Worm (Caenorhabditis elegans) whole organism, L4 larva: ENCODE measurements around the gene Y51A2D.13.

Experiments
- D1046.2 ChIP-seq: fragments of 200-800 bp; sonication (Bioruptor generic); IDR thresholded peaks from 2 replicates; pipeline ENCODE4 v1.3.6; 2022; ENCODE audit warnings: missing genetic modification characterization, missing compliant biosample characterization
- F26F4.8 ChIP-seq: fragments of 200-800 bp; sonication (Bioruptor generic); conservative IDR thresholded peaks from 2 replicates; pipeline ENCODE4 v1.3.6; 2022; ENCODE audit warnings: missing genetic modification characterization, missing compliant biosample characterization
- F37D6.2 ChIP-seq: sonication (generic microtip); optimal IDR thresholded peaks from 2 replicates; lab custom pipeline; 2016; ENCODE audit warnings: mild to moderate bottlenecking, missing genetic modification characterization, missing compliant biosample characterization
- F44E2.7 ChIP-seq: fragments of 200-800 bp; sonication (Bioruptor generic); IDR thresholded peaks from 2 replicates; pipeline ENCODE4 v2.1.2; 2022; ENCODE audit warnings: missing genetic modification characterization, missing compliant biosample characterization
- F49E8.2 ChIP-seq: sonication (generic microtip); optimal IDR thresholded peaks from 2 replicates; lab custom pipeline; 2016; ENCODE audit warnings: missing compliant biosample characterization, mild to moderate bottlenecking, missing genetic modification characterization, borderline replicate concordance
- T20F7.1 ChIP-seq: fragments of 200-800 bp; sonication (Bioruptor generic); optimal IDR thresholded peaks from 2 replicates; lab custom pipeline; 2018; ENCODE audit warnings: mild to moderate bottlenecking, missing genetic modification characterization, missing compliant biosample characterization
- Y75B8A.6 ChIP-seq: fragments of 200-800 bp; sonication (Bioruptor generic); IDR thresholded peaks from 2 replicates; pipeline ENCODE4 v1.3.6; 2022; ENCODE audit warnings: missing genetic modification reagents, missing genetic modification characterization, missing compliant biosample characterization
- ZK337.2 ChIP-seq: fragments of 200-800 bp; sonication (Bioruptor generic); IDR thresholded peaks from 2 replicates; pipeline ENCODE4 v1.3.6; 2022; ENCODE audit warnings: missing genetic modification reagents, missing genetic modification characterization, missing compliant biosample characterization
- ama-1 ChIP-seq: fragments of 150-350 bp; optimal IDR thresholded peaks from 2 replicates; lab custom pipeline; 2014; ENCODE audit warnings: inconsistent platforms, mixed read lengths
- ceh-20 ChIP-seq: fragments of 200-800 bp; sonication (Bioruptor generic); IDR thresholded peaks from 2 replicates; pipeline ENCODE4 v1.3.6; 2022; ENCODE audit warnings: missing genetic modification reagents, missing genetic modification characterization, missing compliant biosample characterization
- ceh-28 ChIP-seq: fragments of 150-350 bp; optimal IDR thresholded peaks from 2 replicates; lab custom pipeline; 2014; ENCODE audit warnings: missing biosample characterization, missing genetic modification reagents, missing genetic modification characterization
- ceh-62 ChIP-seq: sonication (generic microtip); optimal IDR thresholded peaks from 2 replicates; lab custom pipeline; 2017; ENCODE audit warnings: missing biosample characterization, missing genetic modification characterization
- daf-12 ChIP-seq: fragments of 150-350 bp; optimal IDR thresholded peaks from 2 replicates; lab custom pipeline; 2014; ENCODE audit warnings: missing biosample characterization, missing genetic modification reagents, missing genetic modification characterization
- daf-16 ChIP-seq, 3 experiments: sonication (generic microtip); optimal IDR thresholded peaks; 2 replicates each; lab custom pipeline; 2016 to 2017; ENCODE audit warnings: missing genetic modification characterization in 3 of 3, missing genetic modification reagents in 3 of 3, mild to moderate bottlenecking in 2 of 3, missing compliant biosample characterization in 2 of 3, missing biosample characterization in 1 of 3, moderate library complexity in 1 of 3
- dmd-6 ChIP-seq: fragments of 200-800 bp; sonication (Bioruptor generic); IDR thresholded peaks from 2 replicates; pipeline ENCODE4 v1.3.6; 2022; ENCODE audit warnings: missing genetic modification reagents, missing genetic modification characterization, missing compliant biosample characterization
- duxl-1 ChIP-seq: sonication (generic microtip); optimal IDR thresholded peaks from 2 replicates; lab custom pipeline; 2016; ENCODE audit warnings: mild to moderate bottlenecking, missing genetic modification characterization, moderate library complexity, missing compliant biosample characterization; ENCODE audit not compliant: poor library complexity
- dve-1 ChIP-seq: sonication (generic microtip); optimal IDR thresholded peaks from 2 replicates; lab custom pipeline; 2017; ENCODE audit warnings: antibody characterized with exemption, mild to moderate bottlenecking, missing genetic modification characterization, missing compliant biosample characterization; ENCODE audit not compliant: insufficient read depth
- fkh-10 ChIP-seq: fragments of 150-350 bp; optimal IDR thresholded peaks from 2 replicates; lab custom pipeline; 2014; ENCODE audit warnings: missing biosample characterization, missing genetic modification reagents, missing genetic modification characterization
- fos-1 ChIP-seq: fragments of 150-350 bp; optimal IDR thresholded peaks from 2 replicates; lab custom pipeline; 2014; ENCODE audit warnings: missing biosample characterization, missing genetic modification characterization
- hif-1 ChIP-seq, 2 experiments: sonication (generic microtip); optimal IDR thresholded peaks; 2 replicates each; lab custom pipeline; 2016 to 2017; ENCODE audit warnings: missing compliant biosample characterization in 2 of 2, missing genetic modification characterization in 2 of 2, missing genetic modification reagents in 2 of 2, missing genotype in 2 of 2, mild to moderate bottlenecking in 1 of 2
- hlh-11 ChIP-seq: fragments of 200-800 bp; sonication (Bioruptor generic); optimal IDR thresholded peaks from 2 replicates; lab custom pipeline; 2018; ENCODE audit warnings: mild to moderate bottlenecking, missing genetic modification characterization, missing compliant biosample characterization
- hlh-30 ChIP-seq: sonication (generic microtip); optimal IDR thresholded peaks from 2 replicates; lab custom pipeline; 2017; ENCODE audit warnings: antibody characterized with exemption, mild to moderate bottlenecking, missing genetic modification characterization, missing compliant biosample characterization; ENCODE audit not compliant: insufficient read depth
- hmg-1.1 ChIP-seq: fragments of 200-800 bp; sonication (Bioruptor generic); IDR thresholded peaks from 2 replicates; pipeline ENCODE4 v1.3.6; 2022; ENCODE audit warnings: missing genetic modification reagents, missing genetic modification characterization, missing compliant biosample characterization
- jun-1 ChIP-seq: fragments of 150-350 bp; optimal IDR thresholded peaks from 2 replicates; lab custom pipeline; 2014; ENCODE audit warnings: missing biosample characterization, missing genetic modification reagents, missing genetic modification characterization
- lin-39 ChIP-seq: fragments of 150-350 bp; optimal IDR thresholded peaks from 2 replicates; lab custom pipeline; 2014; ENCODE audit warnings: missing biosample characterization, missing genetic modification reagents, missing genetic modification characterization
- lir-3 ChIP-seq: sonication (generic microtip); optimal IDR thresholded peaks from 2 replicates; lab custom pipeline; 2016; ENCODE audit warnings: mild to moderate bottlenecking, missing genetic modification characterization, missing compliant biosample characterization
- mep-1 ChIP-seq: fragments of 150-350 bp; sonication (generic microtip); optimal IDR thresholded peaks from 3 replicates; lab custom pipeline; 2014; ENCODE audit warnings: missing biosample characterization, missing genetic modification characterization
- mxl-2 ChIP-seq: fragments of 200-800 bp; sonication (Bioruptor generic); conservative IDR thresholded peaks from 2 replicates; pipeline ENCODE4 v1.3.6; 2022; ENCODE audit warnings: missing genetic modification reagents, missing genetic modification characterization, missing compliant biosample characterization
- mxl-3 ChIP-seq: fragments of 200-800 bp; sonication (Bioruptor generic); optimal IDR thresholded peaks from 2 replicates; lab custom pipeline; 2018; ENCODE audit warnings: mild to moderate bottlenecking, missing genetic modification characterization, missing compliant biosample characterization
- nhr-102 ChIP-seq: sonication (generic microtip); optimal IDR thresholded peaks from 2 replicates; lab custom pipeline; 2016; ENCODE audit warnings: mild to moderate bottlenecking, missing genetic modification characterization, moderate library complexity, missing compliant biosample characterization
- nhr-11 ChIP-seq: fragments of 150-350 bp; optimal IDR thresholded peaks from 2 replicates; lab custom pipeline; 2014; ENCODE audit warnings: missing biosample characterization, missing genetic modification characterization
- nhr-111 ChIP-seq: fragments of 200-800 bp; sonication (Bioruptor generic); optimal IDR thresholded peaks from 2 replicates; lab custom pipeline; 2018; ENCODE audit warnings: mild to moderate bottlenecking, missing genetic modification characterization, missing compliant biosample characterization
- nhr-41 ChIP-seq: fragments of 200-800 bp; sonication (Bioruptor generic); IDR thresholded peaks from 2 replicates; pipeline ENCODE4 v1.3.6; 2022; ENCODE audit warnings: missing genetic modification reagents, missing genetic modification characterization, missing compliant biosample characterization
- pha-4 ChIP-seq, 2 experiments: fragments of 150-350 bp in 1 of 2; fragments of 200-800 bp in 1 of 2; sonication (Bioruptor generic) in 1 of 2; IDR thresholded peaks in 1 of 2; optimal IDR thresholded peaks in 1 of 2; 2 replicates each; pipeline versions ENCODE4 v1.3.6 to Lab custom; 2014 to 2022; ENCODE audit warnings: missing genetic modification characterization in 2 of 2, missing genetic modification reagents in 2 of 2, missing biosample characterization in 1 of 2, missing compliant biosample characterization in 1 of 2
- spr-1 ChIP-seq: sonication (generic microtip); optimal IDR thresholded peaks from 2 replicates; lab custom pipeline; 2016; ENCODE audit warnings: mild to moderate bottlenecking, missing genetic modification characterization, missing compliant biosample characterization
- tag-97 ChIP-seq: fragments of 200-800 bp; sonication (Bioruptor generic); IDR thresholded peaks from 2 replicates; pipeline ENCODE4 v1.3.6; 2022; ENCODE audit warnings: missing genetic modification characterization, missing compliant biosample characterization
- tra-1 ChIP-seq: fragments of 200-800 bp; sonication (Bioruptor generic); IDR thresholded peaks from 2 replicates; pipeline ENCODE4 v1.3.6; 2022; ENCODE audit warnings: missing genetic modification reagents, missing genetic modification characterization, missing compliant biosample characterization
- unc-130 ChIP-seq: sonication (generic microtip); optimal IDR thresholded peaks from 2 replicates; lab custom pipeline; 2016; ENCODE audit warnings: missing genetic modification reagents, missing genetic modification characterization, missing compliant biosample characterization
- unc-39 ChIP-seq: sonication (generic microtip); optimal IDR thresholded peaks from 2 replicates; lab custom pipeline; 2017; ENCODE audit warnings: missing biosample characterization, missing genetic modification characterization
- unc-62 ChIP-seq, 3 experiments: fragments of 150-350 bp in 1 of 3; sonication (generic microtip); optimal IDR thresholded peaks in 2 of 3; peaks in 1 of 3; 1 replicate in 1 of 3; 2 replicates in 2 of 3; lab custom pipeline; 2014 to 2017; ENCODE audit warnings: missing biosample characterization in 3 of 3, missing genetic modification characterization in 3 of 3, missing genetic modification reagents in 3 of 3, missing genotype in 1 of 3
- zip-11 ChIP-seq: fragments of 200-800 bp; sonication (Bioruptor generic); IDR thresholded peaks from 2 replicates; pipeline ENCODE4 v1.3.6; 2022; ENCODE audit warnings: missing genetic modification characterization, missing compliant biosample characterization
- zip-2 ChIP-seq: fragments of 150-350 bp; optimal IDR thresholded peaks from 2 replicates; lab custom pipeline; 2014; ENCODE audit warnings: missing biosample characterization, missing genetic modification characterization
- ztf-7 ChIP-seq: fragments of 150-350 bp; optimal IDR thresholded peaks from 2 replicates; lab custom pipeline; 2014; ENCODE audit warnings: missing biosample characterization, missing genetic modification characterization

Y51A2D.13 gene

ce11 chrV:18582358-18582757 is 2.8 kb upstream of the Y51A2D.13 start, which contains the start of gene txt-14:
Gene txt-14, plus strand, starts transcription at chrV:18582658.
- TF ChIP-seq lin-39 (tag; lab: Kevin White, UChicago) (no peak), unc-130 (no peak), zip-2 (tag; lab: Kevin White, UChicago) (no peak), F26F4.8 (GFP tag; lab: Robert Waterston, UW) (no peak), fkh-10 (no peak), unc-39 (no peak), spr-1 (tag; lab: Kevin White, UChicago) (no peak), fos-1 (tag; lab: Kevin White, UChicago) (no peak), mxl-2 (GFP tag; lab: Robert Waterston, UW) (no peak), ZK337.2 (no peak), lir-3 (tag; lab: Kevin White, UChicago) (no peak), pha-4 (GFP tag; IDR thresholded peaks at IDR 0.05; lab: Robert Waterston, UW) (no peak), pha-4 (tag; optimal IDR thresholded peaks at IDR 0.05; lab: Kevin White, UChicago) (no peak)

ce11 chrV:18581393-18582113 is 2.0 kb upstream of the Y51A2D.13 start:
- TF ChIP-seq ztf-7 (tag; lab: Kevin White, UChicago): no peak
- TF ChIP-seq hlh-30 (tag; lab: Kevin White, UChicago): peak; percentile 19
- no peak for TF ChIP-seq dmd-6 (GFP tag; lab: Robert Waterston, UW)
- TF ChIP-seq tag-97 (GFP tag; lab: Robert Waterston, UW): no peak
- TF ChIP-seq mep-1 (tag; lab: Kevin White, UChicago): no peak
- TF ChIP-seq nhr-11: peak; percentile 59
- no peak for TF ChIP-seq hif-1 (tag; optimal IDR thresholded peaks at IDR 0.05; lab: Kevin White, UChicago)
- peak in 1 of 2 experiments; percentile 48 for TF ChIP-seq daf-16 (GFP tag; optimal IDR thresholded peaks at IDR 0.05; lab: Kevin White, UChicago)
- no peak for TF ChIP-seq daf-16 (tag; optimal IDR thresholded peaks at IDR 0.05; lab: Kevin White, UChicago)
- TF ChIP-seq dve-1 (tag; lab: Kevin White, UChicago): no peak
- no peak for TF ChIP-seq nhr-41 (GFP tag; lab: Robert Waterston, UW)
- TF ChIP-seq unc-62 (GFP tag; optimal IDR thresholded peaks at IDR 0.05 in 1 of 2; lab: Kevin White, UChicago): peak in 1 of 2 experiments; percentile 72
- no peak for TF ChIP-seq unc-62 (tag; optimal IDR thresholded peaks at IDR 0.05; lab: Kevin White, UChicago)
- 0 out of 2 replicates have a peak, but pooled peaks have one; percentile 13 for TF ChIP-seq ceh-20 (GFP tag; lab: Robert Waterston, UW)
- no peak for TF ChIP-seq fos-1 (tag; lab: Kevin White, UChicago)

ce11 chrV:18578306-18578705 is 1.3 kb downstream of the Y51A2D.13 start:
- no peak for TF ChIP-seq daf-16 (GFP tag; optimal IDR thresholded peaks at IDR 0.05; lab: Kevin White, UChicago)
- peak; percentile 77 for TF ChIP-seq daf-16 (tag; optimal IDR thresholded peaks at IDR 0.05; lab: Kevin White, UChicago)
- TF ChIP-seq ceh-62 (tag; lab: Kevin White, UChicago): no peak
- no peak for TF ChIP-seq ceh-28 (tag; lab: Kevin White, UChicago)
- no peak for TF ChIP-seq mxl-3 (GFP tag; lab: Kevin White, UChicago)
- no peak for TF ChIP-seq ceh-20 (GFP tag; lab: Robert Waterston, UW)
- TF ChIP-seq nhr-102: peak; percentile 3
- TF ChIP-seq duxl-1 (tag; lab: Kevin White, UChicago): no peak
- TF ChIP-seq daf-12 (tag; lab: Kevin White, UChicago): no peak
- TF ChIP-seq dve-1 (tag; lab: Kevin White, UChicago): peak; percentile 77
- no peak for TF ChIP-seq T20F7.1 (GFP tag; lab: Kevin White, UChicago)
- TF ChIP-seq F49E8.2 (tag; lab: Kevin White, UChicago): no peak
- TF ChIP-seq D1046.2: no peak
- TF ChIP-seq F37D6.2 (tag; lab: Kevin White, UChicago): no peak
- TF ChIP-seq hlh-11: peak; percentile 63
- TF ChIP-seq nhr-111: no peak
- TF ChIP-seq F44E2.7 (GFP tag; lab: Robert Waterston, UW): no peak
- TF ChIP-seq hmg-1.1: 0 out of 2 replicates have a peak, but pooled peaks have one; percentile 9
- peak in 1 of 2 experiments; percentile 77 for TF ChIP-seq unc-62 (GFP tag; optimal IDR thresholded peaks at IDR 0.05 in 1 of 2; lab: Kevin White, UChicago)
- no peak for TF ChIP-seq unc-62 (tag; optimal IDR thresholded peaks at IDR 0.05; lab: Kevin White, UChicago)
- no peak for TF ChIP-seq lir-3 (tag; lab: Kevin White, UChicago)
- no peak for TF ChIP-seq ama-1
- TF ChIP-seq jun-1 (tag; lab: Kevin White, UChicago): no peak
- no peak for TF ChIP-seq hif-1 (tag; optimal IDR thresholded peaks at IDR 0.05; lab: Kevin White, UChicago)
- TF ChIP-seq Y75B8A.6 (GFP tag; lab: Robert Waterston, UW): no peak
- peak; percentile 13 for TF ChIP-seq hlh-30 (tag; lab: Kevin White, UChicago)
- TF ChIP-seq zip-11: no peak
- no peak for TF ChIP-seq tra-1 (GFP tag; lab: Robert Waterston, UW)
